Worm (Caenorhabditis elegans) whole organism, L4 larva: ENCODE measurements around the gene C01B9.4.
"Not testable (repeated sequence)": the region's sequence is repeated elsewhere in the genome, so short reads cannot be mapped to it uniquely, and the experiment has no call there.

ENCODE experiments used
- lin-13 ChIP-seq: fragments of 150-350 bp; optimal IDR thresholded peaks from 2 replicates; lab custom pipeline; 2014; ENCODE audit warnings: missing biosample characterization, missing genetic modification reagents, missing genetic modification characterization
- lin-29 ChIP-seq: fragments of 200-800 bp; sonication (Bioruptor generic); IDR thresholded peaks from 2 replicates; pipeline ENCODE4 v1.3.6; 2022; ENCODE audit warnings: missing genetic modification reagents, missing genetic modification characterization, missing compliant biosample characterization
- lin-39 ChIP-seq: fragments of 150-350 bp; optimal IDR thresholded peaks from 2 replicates; lab custom pipeline; 2014; ENCODE audit warnings: missing biosample characterization, missing genetic modification reagents, missing genetic modification characterization

DNA sequence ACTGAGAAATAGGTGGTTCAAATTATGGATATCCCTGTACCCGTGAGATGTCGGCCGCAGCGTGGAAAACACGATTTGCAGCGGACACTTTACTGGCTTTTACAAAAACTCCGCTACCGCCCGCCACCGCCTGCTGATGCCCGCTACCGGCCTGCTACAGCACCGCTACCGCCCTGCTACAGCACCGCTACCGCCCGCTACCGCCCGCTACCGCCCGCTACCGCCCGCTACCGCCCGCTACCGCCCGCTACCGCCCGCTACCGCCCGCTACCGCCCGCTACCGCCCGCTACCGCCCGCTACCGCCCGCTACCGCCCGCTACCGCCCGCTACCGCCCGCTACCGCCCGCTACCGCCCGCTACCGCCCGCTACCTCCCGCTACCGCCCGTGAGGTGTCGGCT is 6.9 kb upstream of the C01B9.4 start:
- TF ChIP-seq lin-39; lin-13; lin-29 (GFP tag; lab: Robert Waterston, UW): not testable (repeated sequence)
